Worm (Caenorhabditis elegans): ENCODE data around the gene amt-2.

The amt-2 gene

ce11 chrIV:13090967-13091366, 48.8 kb downstream of the amt-2 start, which contains the start of gene col-132:
col-132 (minus strand) TSS chrIV:13091067.
- TF ChIP-seq K09A11.1 (tag; optimal IDR thresholded peaks at IDR 0.05; ENCODE audit: insufficient read depth) (no peak), ceh-2 (tag; optimal IDR thresholded peaks at IDR 0.05) (no peak), elt-2 (tag; optimal IDR thresholded peaks at IDR 0.05) (no peak), hlh-30 (tag; optimal IDR thresholded peaks at IDR 0.05; ENCODE audit: insufficient read depth) (no peak), pros-1 (tag; optimal IDR thresholded peaks at IDR 0.05) (no peak), tbx-7 (tag; optimal IDR thresholded peaks at IDR 0.05) (no peak), fkh-10 (GFP tag; optimal IDR thresholded peaks at IDR 0.05) (no peak), ref-2 (tag; optimal IDR thresholded peaks at IDR 0.05) (no peak), unc-86 (tag; optimal IDR thresholded peaks at IDR 0.05) (no peak), C08G9.2 (tag; optimal IDR thresholded peaks at IDR 0.05) (no peak), ceh-48 (tag; optimal IDR thresholded peaks at IDR 0.05) (no peak), ceh-9 (tag; optimal IDR thresholded peaks at IDR 0.05) (no peak), hlh-6 (tag; optimal IDR thresholded peaks at IDR 0.05) (no peak), zip-5 (tag; optimal IDR thresholded peaks at IDR 0.05) (no peak), hlh-15 (tag; optimal IDR thresholded peaks at IDR 0.05) (no peak), F13H6.1 (tag; optimal IDR thresholded peaks at IDR 0.05) (no peak), ceh-18 (tag; optimal IDR thresholded peaks at IDR 0.05) (no peak)

ce11 chrIV:13093677-13094076, 51.5 kb downstream of the amt-2 start, which contains the start of the genes prcc-1 and C39E9.12:
prcc-1 (minus strand) TSS chrIV:13093795.
C39E9.12 (plus strand) TSS chrIV:13094007.
- TF ChIP-seq fkh-6 (tag; optimal IDR thresholded peaks at IDR 0.05) = no peak
- no peak for TF ChIP-seq ceh-30 (tag; optimal IDR thresholded peaks at IDR 0.05)
- TF ChIP-seq ref-2 (tag; optimal IDR thresholded peaks at IDR 0.05) = no peak
- peak; percentile 22 for TF ChIP-seq fax-1 (tag; optimal IDR thresholded peaks at IDR 0.05)
- TF ChIP-seq gmeb-2 (tag; optimal IDR thresholded peaks at IDR 0.05) = no peak
- TF ChIP-seq fkh-10 (GFP tag; optimal IDR thresholded peaks at IDR 0.05) = no peak
- TF ChIP-seq nfya-1 (tag; optimal IDR thresholded peaks at IDR 0.05) = peak; percentile 61
- TF ChIP-seq dmd-4 (tag; optimal IDR thresholded peaks at IDR 0.05; ENCODE audit: borderline replicate concordance) = no peak
- no peak for TF ChIP-seq C08G9.2 (tag; optimal IDR thresholded peaks at IDR 0.05)
- TF ChIP-seq ets-4 (tag; optimal IDR thresholded peaks at IDR 0.05) = no peak
- TF ChIP-seq ttx-3 (tag; optimal IDR thresholded peaks at IDR 0.05) = no peak
- peak; percentile 43 for TF ChIP-seq unc-42 (tag; optimal IDR thresholded peaks at IDR 0.05)
- TF ChIP-seq nhr-11 (tag; optimal IDR thresholded peaks at IDR 0.05) = no peak
- TF ChIP-seq pha-4 (tag; optimal IDR thresholded peaks at IDR 0.05) = no peak
- TF ChIP-seq ceh-14 (tag; optimal IDR thresholded peaks at IDR 0.05) = no peak
- TF ChIP-seq ceh-34 (tag; optimal IDR thresholded peaks at IDR 0.05) = no peak
- no peak for TF ChIP-seq unc-3 (GFP tag; conservative IDR thresholded peaks at IDR 0.05)
- no peak for TF ChIP-seq unc-3 (tag; optimal IDR thresholded peaks at IDR 0.05)
- no peak for TF ChIP-seq madf-2 (tag; optimal IDR thresholded peaks at IDR 0.05)
- peak; percentile 65 for TF ChIP-seq ceh-48 (tag; optimal IDR thresholded peaks at IDR 0.05)
- peak; percentile 1 for TF ChIP-seq ceh-18 (tag; optimal IDR thresholded peaks at IDR 0.05)
- peak; percentile 33 for TF ChIP-seq ceh-31 (tag; optimal IDR thresholded peaks at IDR 0.05)
- TF ChIP-seq ztf-16 (tag; optimal IDR thresholded peaks at IDR 0.05) = no peak
- TF ChIP-seq mec-3 (tag; optimal IDR thresholded peaks at IDR 0.05; ENCODE audit: borderline replicate concordance) = no peak
- no peak for TF ChIP-seq che-1 (tag; optimal IDR thresholded peaks at IDR 0.05)
- TF ChIP-seq npax-4 (tag; optimal IDR thresholded peaks at IDR 0.05) = no peak
- TF ChIP-seq pha-2 (tag; optimal IDR thresholded peaks at IDR 0.05) = no peak
- TF ChIP-seq K09A11.1 (tag; optimal IDR thresholded peaks at IDR 0.05; ENCODE audit: insufficient read depth) = no peak

- TF ChIP-seq fkh-6 (tag; optimal IDR thresholded peaks at IDR 0.05) (no peak), ref-2 (tag; optimal IDR thresholded peaks at IDR 0.05) (no peak), fax-1 (tag; optimal IDR thresholded peaks at IDR 0.05) (no peak), madf-2 (tag; optimal IDR thresholded peaks at IDR 0.05) (no peak), odd-2 (tag; optimal IDR thresholded peaks at IDR 0.05) (no peak), syd-9 (tag; optimal IDR thresholded peaks at IDR 0.05) (no peak), ceh-19 (GFP tag; optimal IDR thresholded peaks at IDR 0.05) (no peak), ceh-14 (tag; optimal IDR thresholded peaks at IDR 0.05) (no peak), che-1 (tag; optimal IDR thresholded peaks at IDR 0.05) (no peak), pat-9 (tag; optimal IDR thresholded peaks at IDR 0.05) (no peak), gmeb-2 (tag; optimal IDR thresholded peaks at IDR 0.05) (no peak)
Measured at ce11 chrIV:13095462-13095861, 53.3 kb downstream of the amt-2 start, which contains the start of gene rfc-3. rfc-3 (plus strand) TSS chrIV:13095762.

Measured in whole organism, late embryonic.